ENCODE assay signal across 1 worm cellular context in genomic region chrII:12222524-12222923, ce11.
TF ChIP-seq lines count a peak whose summit lies in the region.

No protein-coding gene starts in this region.

TF ChIP-seq in whole organism, L1 larva, 84 proteins besides CTCF, POLR2A, EP300 and RAD21 (continued from another document):
- no peak for TF ChIP-seq nhr-12 (tag; optimal IDR thresholded peaks at IDR 0.05; lab: Kevin White, UChicago)
- no peak for TF ChIP-seq alr-1 (tag; optimal IDR thresholded peaks at IDR 0.05; lab: Kevin White, UChicago; ENCODE audit: borderline replicate concordance)
- TF ChIP-seq ces-1 (GFP tag; optimal IDR thresholded peaks at IDR 0.05; lab: Kevin White, UChicago) = no peak
- TF ChIP-seq rnt-1 (tag; optimal IDR thresholded peaks at IDR 0.05; lab: Kevin White, UChicago) = peak; percentile 53
- no peak for TF ChIP-seq hlh-4 (tag; optimal IDR thresholded peaks at IDR 0.05; lab: Kevin White, UChicago)
- no peak for TF ChIP-seq fkh-4 (tag; optimal IDR thresholded peaks at IDR 0.05; lab: Kevin White, UChicago; ENCODE audit: borderline replicate concordance)
- TF ChIP-seq mab-9 (GFP tag; IDR thresholded peaks at IDR 0.05; lab: Robert Waterston, UW) = no peak; the same call in 1 of the 2 replicates
- no peak for TF ChIP-seq pag-3 (tag; optimal IDR thresholded peaks at IDR 0.05; lab: Kevin White, UChicago; ENCODE audit: borderline replicate concordance, insufficient read depth)
- TF ChIP-seq nhr-76 (tag; optimal IDR thresholded peaks at IDR 0.05; lab: Kevin White, UChicago) = peak; percentile 7
- TF ChIP-seq tbx-2 (tag; optimal IDR thresholded peaks at IDR 0.05; lab: Kevin White, UChicago) = peak; percentile 79
- TF ChIP-seq efl-1 (optimal IDR thresholded peaks at IDR 0.05; lab: Kevin White, UChicago) = peak; percentile 73 to 82
- TF ChIP-seq efl-1 (GFP tag; optimal IDR thresholded peaks at IDR 0.05 in 1 of 2; lab: Kevin White, UChicago) = peak; percentile 38 to 54
- no peak for TF ChIP-seq ceh-63 (GFP tag; optimal IDR thresholded peaks at IDR 0.05; lab: Kevin White, UChicago)
- peak; percentile 42 for TF ChIP-seq fkh-10 (GFP tag; optimal IDR thresholded peaks at IDR 0.05; lab: Kevin White, UChicago)
- peak; percentile 50 to 91 (median 71) for TF ChIP-seq ceh-82 (tag; optimal IDR thresholded peaks at IDR 0.05; lab: Kevin White, UChicago)
- no peak for TF ChIP-seq unc-30 (tag; optimal IDR thresholded peaks at IDR 0.05; lab: Kevin White, UChicago)
- peak; percentile 36 for TF ChIP-seq pax-3 (tag; optimal IDR thresholded peaks at IDR 0.05; lab: Kevin White, UChicago)
- no peak for TF ChIP-seq ama-1 (optimal IDR thresholded peaks at IDR 0.05; lab: Kevin White, UChicago)
- TF ChIP-seq xbp-1 (tag; optimal IDR thresholded peaks at IDR 0.05; lab: Kevin White, UChicago) = peak; percentile 81
- TF ChIP-seq blmp-1 (tag; optimal IDR thresholded peaks at IDR 0.05; lab: Kevin White, UChicago) = peak; percentile 47
- no peak for TF ChIP-seq vab-15 (tag; optimal IDR thresholded peaks at IDR 0.05; lab: Kevin White, UChicago)
- TF ChIP-seq Y116A8C.19 (tag; optimal IDR thresholded peaks at IDR 0.05; lab: Kevin White, UChicago; ENCODE audit: borderline replicate concordance) = no peak
